Fruit fly (Drosophila melanogaster) S2 (cell line): ENCODE data around the gene dUTPase.

ENCODE experiments used
- CG8478 ChIP-seq: fragments of >200 bp; optimal IDR thresholded peaks from 2 replicates; lab custom pipeline; 2018
- CTCF ChIP-seq, 2 experiments: fragments of >200 bp; optimal IDR thresholded peaks; 2 replicates each; lab custom pipeline; 2018

DNA sequence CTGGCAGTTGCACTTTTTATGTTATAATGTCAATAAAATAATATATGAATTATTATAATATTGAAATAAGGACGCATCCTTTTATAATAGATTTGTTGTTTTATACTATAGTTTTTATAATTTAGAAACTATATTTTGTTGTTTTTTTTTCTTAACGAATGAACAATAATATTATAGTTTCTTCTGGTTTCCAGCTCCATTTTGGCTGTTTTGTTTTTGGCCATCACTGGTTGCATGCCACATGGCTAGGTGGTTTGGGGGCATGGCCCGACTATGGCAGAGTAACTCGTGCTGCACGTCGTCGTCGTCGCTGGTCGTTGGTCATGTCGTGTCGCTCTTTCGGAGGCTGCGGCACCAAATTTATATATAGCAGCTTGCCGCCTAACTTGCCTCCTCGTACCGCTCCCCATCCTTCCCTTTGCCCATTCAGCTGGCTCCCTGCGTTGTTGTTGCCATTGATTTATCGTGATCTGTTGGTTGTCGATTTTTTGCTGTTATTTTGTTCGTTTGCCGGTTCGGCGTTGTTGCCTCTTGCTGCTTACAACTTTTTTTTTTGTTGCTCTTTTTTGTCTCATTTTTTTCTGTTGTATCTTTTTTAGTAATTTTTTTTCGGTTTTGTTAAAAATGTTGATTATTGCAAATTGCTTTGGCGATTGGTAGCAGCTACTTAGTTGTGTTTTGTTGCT is 21.3 kb downstream of the dUTPase start:
- TF ChIP-seq CTCF (optimal IDR thresholded peaks at IDR 0.05; lab: Kevin White, UChicago): no peak
- no peak for TF ChIP-seq CG8478
